Fruit fly (Drosophila melanogaster) whole organism, embryonic: ENCODE results near the gene Set2.

ENCODE experiments used
- ATbp ChIP-seq: fragments of 200-800 bp; sonication (Bioruptor generic); optimal IDR thresholded peaks from 2 replicates; lab custom pipeline; 2017; ENCODE audit warnings: missing biosample characterization, mild to moderate bottlenecking, missing genetic modification characterization, missing genetic modification reagents
- Blimp-1 ChIP-seq: fragments of 200-800 bp; sonication (Bioruptor generic); optimal IDR thresholded peaks from 3 replicates; lab custom pipeline; 2018; ENCODE audit warnings: missing biosample characterization, missing genetic modification characterization, mild to moderate bottlenecking, moderate library complexity, missing genetic modification reagents
- C15 ChIP-seq: fragments of 200-800 bp; sonication (Bioruptor generic); IDR thresholded peaks from 3 replicates; pipeline ENCODE4 v1.3.6; 2022; ENCODE audit warnings: missing biosample characterization, missing genetic modification characterization
- CG10274 ChIP-seq: fragments of 200-800 bp; sonication (Bioruptor generic); optimal IDR thresholded peaks from 3 replicates; lab custom pipeline; 2017; ENCODE audit warnings: missing biosample characterization, mild to moderate bottlenecking, missing genetic modification characterization
- CG10321 ChIP-seq: fragments of 200-800 bp; sonication (Bioruptor generic); IDR thresholded peaks from 2 replicates; pipeline ENCODE4 v1.3.6; 2022; ENCODE audit warnings: missing biosample characterization, missing genetic modification characterization
- CG11456 ChIP-seq: fragments of 200-800 bp; sonication (Bioruptor generic); IDR thresholded peaks from 3 replicates; pipeline ENCODE4 v1.3.6; 2022; ENCODE audit warnings: missing biosample characterization, missing genetic modification characterization
- CG12155 ChIP-seq: fragments of 200-800 bp; sonication (Bioruptor generic); optimal IDR thresholded peaks from 3 replicates; lab custom pipeline; 2016; ENCODE audit warnings: missing biosample characterization, missing genetic modification characterization
- CG12236 ChIP-seq: fragments of 200-800 bp; sonication (Bioruptor generic); optimal IDR thresholded peaks from 2 replicates; lab custom pipeline; 2016; ENCODE audit warnings: missing biosample characterization, missing genetic modification characterization
- CG12659 ChIP-seq: fragments of 200-800 bp; sonication (Bioruptor generic); optimal IDR thresholded peaks from 3 replicates; lab custom pipeline; 2017; ENCODE audit warnings: mild to moderate bottlenecking, missing biosample characterization, missing genetic modification reagents, missing genetic modification characterization
- CG15479 ChIP-seq: fragments of 200-800 bp; sonication (Bioruptor generic); optimal IDR thresholded peaks from 3 replicates; lab custom pipeline; 2019; ENCODE audit warnings: missing biosample characterization, mild to moderate bottlenecking, missing genetic modification characterization, moderate library complexity
- CG18619 ChIP-seq: fragments of 200-800 bp; sonication (Bioruptor generic); optimal IDR thresholded peaks from 3 replicates; lab custom pipeline; 2017; ENCODE audit warnings: missing biosample characterization, mild to moderate bottlenecking, missing genetic modification characterization
- CG2202 ChIP-seq: fragments of 200-800 bp; sonication (Bioruptor generic); optimal IDR thresholded peaks from 2 replicates; lab custom pipeline; 2018; ENCODE audit warnings: missing biosample characterization, mild to moderate bottlenecking, missing genetic modification characterization
- CG2875 ChIP-seq: fragments of 200-800 bp; sonication (Bioruptor generic); optimal IDR thresholded peaks from 2 replicates; lab custom pipeline; 2017; ENCODE audit warnings: missing biosample characterization, mild to moderate bottlenecking, missing genetic modification characterization, missing genetic modification reagents
- CG3065 ChIP-seq: fragments of 200-800 bp; sonication (Bioruptor generic); optimal IDR thresholded peaks from 2 replicates; lab custom pipeline; 2016; ENCODE audit warnings: missing biosample characterization, missing genetic modification characterization
- CG31365 ChIP-seq: fragments of 200-800 bp; sonication (Bioruptor generic); optimal IDR thresholded peaks from 2 replicates; lab custom pipeline; 2018; ENCODE audit warnings: missing biosample characterization, mild to moderate bottlenecking, missing genetic modification characterization
- CG3163 ChIP-seq: fragments of 200-800 bp; sonication (Bioruptor generic); optimal IDR thresholded peaks from 3 replicates; lab custom pipeline; 2016; ENCODE audit warnings: missing biosample characterization, missing genetic modification characterization
- CG42726 ChIP-seq: fragments of 200-800 bp; sonication (Bioruptor generic); IDR thresholded peaks from 2 replicates; pipeline ENCODE4 v1.3.6; 2022; ENCODE audit warnings: missing biosample characterization, missing genetic modification characterization; ENCODE audit not compliant: partially characterized antibody
- CG4820 ChIP-seq: fragments of 200-800 bp; sonication (Bioruptor generic); optimal IDR thresholded peaks from 3 replicates; lab custom pipeline; 2016; ENCODE audit warnings: missing biosample characterization, missing genetic modification characterization
- CG9437 ChIP-seq: fragments of 200-800 bp; sonication (Bioruptor generic); optimal IDR thresholded peaks from 2 replicates; lab custom pipeline; 2018; ENCODE audit warnings: missing biosample characterization, mild to moderate bottlenecking, missing genetic modification characterization
- CG9609 ChIP-seq: fragments of 200-800 bp; sonication (Bioruptor generic); optimal IDR thresholded peaks from 3 replicates; lab custom pipeline; 2016; ENCODE audit warnings: missing biosample characterization, missing genetic modification characterization
- D19A ChIP-seq: fragments of 200-800 bp; optimal IDR thresholded peaks from 3 replicates; lab custom pipeline; 2019; ENCODE audit warnings: missing biosample characterization, mild to moderate bottlenecking, missing genetic modification characterization, moderate library complexity
- Dad ChIP-seq: fragments of 200-800 bp; sonication (Bioruptor generic); optimal IDR thresholded peaks from 3 replicates; lab custom pipeline; 2016; ENCODE audit warnings: missing biosample characterization, missing genetic modification characterization
- Deaf1 ChIP-seq: fragments of 200-800 bp; optimal IDR thresholded peaks from 3 replicates; lab custom pipeline; 2019; ENCODE audit warnings: missing biosample characterization, mild to moderate bottlenecking, missing genetic modification characterization, moderate library complexity
- E2f1 ChIP-seq: fragments of 200-800 bp; sonication (Bioruptor generic); IDR thresholded peaks from 2 replicates; pipeline ENCODE4 v1.3.6; 2022; ENCODE audit warnings: missing biosample characterization, missing genetic modification characterization
- HmgD ChIP-seq: fragments of 200-800 bp; sonication (Bioruptor generic); optimal IDR thresholded peaks from 3 replicates; lab custom pipeline; 2016; ENCODE audit warnings: missing biosample characterization, missing genetic modification characterization
- Hmx ChIP-seq: fragments of 200-800 bp; sonication (Bioruptor generic); optimal IDR thresholded peaks from 2 replicates; lab custom pipeline; 2016; ENCODE audit warnings: missing biosample characterization, missing genetic modification characterization
- Hr51 ChIP-seq, 2 experiments: fragments of 200-800 bp; sonication (Bioruptor generic); optimal IDR thresholded peaks; 2 replicates in 1 of 2; 3 replicates in 1 of 2; lab custom pipeline; 2016 to 2018; ENCODE audit warnings: missing biosample characterization in 2 of 2, missing genetic modification characterization in 2 of 2, mild to moderate bottlenecking in 1 of 2, moderate library complexity in 1 of 2
- MBD-R2 ChIP-seq: fragments of 200-800 bp; sonication (Bioruptor generic); IDR thresholded peaks from 2 replicates; pipeline ENCODE4 v1.3.6; 2022; ENCODE audit warnings: missing biosample characterization, missing genetic modification characterization
- MESR4 ChIP-seq: fragments of 200-800 bp; sonication (Bioruptor generic); optimal IDR thresholded peaks from 2 replicates; lab custom pipeline; 2018; ENCODE audit warnings: missing biosample characterization, mild to moderate bottlenecking, missing genetic modification characterization, moderate library complexity
- MTF-1 ChIP-seq: fragments of 200-800 bp; sonication (Bioruptor generic); optimal IDR thresholded peaks from 2 replicates; lab custom pipeline; 2018; ENCODE audit warnings: missing biosample characterization, mild to moderate bottlenecking, missing genetic modification characterization, borderline replicate concordance
- Meics ChIP-seq: fragments of 200-800 bp; sonication (Bioruptor generic); optimal IDR thresholded peaks from 2 replicates; lab custom pipeline; 2017; ENCODE audit warnings: missing biosample characterization, mild to moderate bottlenecking, missing genetic modification characterization
- Rfx ChIP-seq: fragments of 200-800 bp; sonication (Bioruptor generic); IDR thresholded peaks from 2 replicates; pipeline ENCODE4 v1.3.6; 2022; ENCODE audit warnings: missing biosample characterization, missing genetic modification characterization
- Trl ChIP-seq, 3 experiments: fragments of >200 bp in 2 of 3; fragments of 200-800 bp in 1 of 3; sonication (Bioruptor generic) in 1 of 3; optimal IDR thresholded peaks; 2 replicates in 1 of 3; 3 replicates in 2 of 3; lab custom pipeline; 2016 to 2017; ENCODE audit warnings: missing biosample characterization in 1 of 3, missing genetic modification characterization in 1 of 3
- ase ChIP-seq: fragments of 200-800 bp; sonication (Bioruptor generic); IDR thresholded peaks from 3 replicates; pipeline ENCODE4 v1.3.6; 2022; ENCODE audit warnings: missing biosample characterization, missing genetic modification characterization
- bigmax ChIP-seq: fragments of 200-800 bp; sonication (Bioruptor generic); optimal IDR thresholded peaks from 2 replicates; lab custom pipeline; 2018; ENCODE audit warnings: missing biosample characterization, mild to moderate bottlenecking, missing genetic modification characterization
- br ChIP-seq: fragments of >200 bp; optimal IDR thresholded peaks from 2 replicates; lab custom pipeline; 2017
- ci ChIP-seq: fragments of 200-800 bp; sonication (Bioruptor generic); IDR thresholded peaks from 3 replicates; pipeline ENCODE4 v1.3.6; 2022; ENCODE audit warnings: missing biosample characterization, missing genetic modification characterization
- dmrt99B ChIP-seq: fragments of 200-800 bp; sonication (Bioruptor generic); optimal IDR thresholded peaks from 2 replicates; lab custom pipeline; 2018; ENCODE audit warnings: missing biosample characterization, mild to moderate bottlenecking, missing genetic modification characterization, moderate library complexity
- ems ChIP-seq: fragments of 200-800 bp; sonication (Bioruptor generic); optimal IDR thresholded peaks from 3 replicates; lab custom pipeline; 2016; ENCODE audit warnings: missing biosample characterization, missing genetic modification characterization
- exex ChIP-seq: fragments of 200-800 bp; sonication (Bioruptor generic); optimal IDR thresholded peaks from 4 replicates; lab custom pipeline; 2018; ENCODE audit warnings: missing biosample characterization, mild to moderate bottlenecking, missing genetic modification characterization, moderate library complexity
- fu2 ChIP-seq: fragments of 200-800 bp; sonication (Bioruptor generic); optimal IDR thresholded peaks from 2 replicates; lab custom pipeline; 2016; ENCODE audit warnings: missing biosample characterization, missing genetic modification characterization
- gsb-n ChIP-seq: fragments of 200-800 bp; sonication (Bioruptor generic); optimal IDR thresholded peaks from 3 replicates; lab custom pipeline; 2018; ENCODE audit warnings: missing biosample characterization, mild to moderate bottlenecking, missing genetic modification characterization
- lov ChIP-seq, 2 experiments: fragments of 200-800 bp in 1 of 2; fragments of >200 bp in 1 of 2; sonication (Bioruptor generic) in 1 of 2; IDR thresholded peaks in 1 of 2; optimal IDR thresholded peaks in 1 of 2; 2 replicates in 1 of 2; 3 replicates in 1 of 2; pipeline versions ENCODE4 v1.3.6 to Lab custom; 2017 to 2022; ENCODE audit warnings: missing biosample characterization in 1 of 2, missing genetic modification characterization in 1 of 2
- nau ChIP-seq: fragments of 200-800 bp; sonication (Bioruptor generic); optimal IDR thresholded peaks from 3 replicates; lab custom pipeline; 2017; ENCODE audit warnings: missing biosample characterization, mild to moderate bottlenecking, missing genetic modification characterization, missing genetic modification reagents
- pho ChIP-seq: fragments of 200-800 bp; sonication (Bioruptor generic); optimal IDR thresholded peaks from 2 replicates; lab custom pipeline; 2016; ENCODE audit warnings: missing biosample characterization, missing genetic modification characterization
- repo ChIP-seq: fragments of 200-800 bp; sonication (Bioruptor generic); optimal IDR thresholded peaks from 2 replicates; lab custom pipeline; 2016; ENCODE audit warnings: missing biosample characterization, missing genetic modification characterization
- ssp ChIP-seq: fragments of 200-800 bp; sonication (Bioruptor generic); IDR thresholded peaks from 2 replicates; pipeline ENCODE4 v1.3.6; 2022; ENCODE audit warnings: missing biosample characterization, missing genetic modification characterization
- tx ChIP-seq: fragments of 200-800 bp; sonication (Bioruptor generic); optimal IDR thresholded peaks from 2 replicates; lab custom pipeline; 2016; ENCODE audit warnings: missing biosample characterization, missing genetic modification characterization

The Set2 gene

DNA sequence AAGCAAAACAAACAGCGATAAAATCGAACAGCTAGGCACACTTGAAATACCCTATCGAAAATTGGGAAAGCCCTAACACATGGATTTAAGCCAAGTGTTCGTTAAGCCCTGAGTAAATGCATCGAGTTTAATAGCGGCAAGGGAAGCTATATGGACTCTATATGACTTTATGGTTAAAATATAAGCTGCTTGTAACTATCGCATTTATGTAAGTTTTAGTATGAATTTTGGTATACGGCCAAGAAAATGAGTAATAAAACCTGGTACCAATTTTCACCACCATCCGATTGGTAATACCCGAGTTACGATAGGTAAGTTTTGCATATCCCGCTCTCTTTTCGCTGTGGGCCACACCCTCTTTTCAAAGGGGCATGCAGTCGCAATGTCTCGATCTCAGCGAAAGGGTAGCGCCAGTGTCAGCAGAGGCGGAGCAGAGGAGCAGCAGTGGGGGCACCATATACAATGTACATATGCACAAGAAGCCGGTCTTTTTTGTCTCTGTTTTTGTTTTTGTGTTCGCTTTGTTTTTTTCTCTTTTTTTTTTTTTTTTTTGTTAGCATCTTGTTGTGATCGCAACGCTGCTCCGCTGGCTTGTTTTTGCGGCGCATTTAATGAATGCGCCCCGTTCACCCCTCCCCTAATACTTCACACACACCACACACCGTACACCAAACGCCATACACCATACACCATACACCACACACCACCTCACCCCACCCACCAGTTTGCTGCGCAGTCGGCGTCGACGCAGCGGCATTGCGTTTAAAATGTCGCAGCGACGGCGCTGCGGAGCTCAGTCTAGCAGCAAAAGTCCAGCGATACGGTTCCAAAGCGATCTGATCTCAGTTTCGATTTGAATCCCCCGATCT lies 8.8 kb upstream of the Set2 start, which contains the start of gene GstT4 (continued):
- TF ChIP-seq CG9437 (GFP tag; lab: Kevin White, UChicago) = peak; percentile 72
- no peak for TF ChIP-seq bigmax (GFP tag; lab: Kevin White, UChicago)
- TF ChIP-seq CG12236 (GFP tag; lab: Kevin White, UChicago) = no peak
- no peak for TF ChIP-seq exex (tag; lab: Kevin White, UChicago)
- TF ChIP-seq CG12659 (GFP tag; lab: Kevin White, UChicago) = peak; percentile 27
- TF ChIP-seq dmrt99B (tag; lab: Kevin White, UChicago) = peak; percentile 62
- TF ChIP-seq fu2 (GFP tag; lab: Kevin White, UChicago) = peak; percentile 49
- TF ChIP-seq Blimp-1 (GFP tag; lab: Kevin White, UChicago) = no peak
- 0 out of 2 replicates have a peak, but pooled peaks have one; percentile 13 for TF ChIP-seq E2f1 (GFP tag; lab: Robert Waterston, UW)
- peak; percentile 22 for TF ChIP-seq ems (GFP tag; lab: Kevin White, UChicago)
- no peak for TF ChIP-seq gsb-n (tag; lab: Kevin White, UChicago)
- TF ChIP-seq Rfx (GFP tag; lab: Robert Waterston, UW) = peak; percentile 70
- no peak for TF ChIP-seq ATbp (GFP tag; lab: Kevin White, UChicago)
- no peak for TF ChIP-seq MTF-1
- TF ChIP-seq ase (GFP tag; lab: Robert Waterston, UW) = peak; percentile 8; the same call in 1 of the 3 replicates
- no peak for TF ChIP-seq CG2202 (tag; lab: Kevin White, UChicago)
- TF ChIP-seq CG3065 = peak; percentile 39
- no peak for TF ChIP-seq CG42726
- no peak for TF ChIP-seq repo
- TF ChIP-seq CG9609 (GFP tag; lab: Kevin White, UChicago) = peak; percentile 67
- TF ChIP-seq CG18619 = peak; percentile 55
- TF ChIP-seq tx = peak; percentile 45
- peak; percentile 5 for TF ChIP-seq Hmx (GFP tag; lab: Kevin White, UChicago)
- TF ChIP-seq CG4820 (GFP tag; lab: Kevin White, UChicago) = no peak
- TF ChIP-seq br (lab: Kevin White, UChicago) = no peak
- TF ChIP-seq CG10274 (GFP tag; lab: Kevin White, UChicago) = no peak
- TF ChIP-seq Meics (GFP tag; lab: Kevin White, UChicago) = peak; percentile 32
- peak; percentile 18; the same call in 1 of the 2 replicates for TF ChIP-seq ssp (GFP tag; lab: Robert Waterston, UW)
- no peak for TF ChIP-seq lov (optimal IDR thresholded peaks at IDR 0.05; lab: Kevin White, UChicago)
- TF ChIP-seq lov (GFP tag; IDR thresholded peaks at IDR 0.05; lab: Robert Waterston, UW) = no peak
- TF ChIP-seq nau = no peak
- TF ChIP-seq MESR4 (GFP tag; lab: Kevin White, UChicago) = no peak
- TF ChIP-seq Hr51 (GFP tag; optimal IDR thresholded peaks at IDR 0.05; lab: Kevin White, UChicago) = peak; percentile 22 to 23
- TF ChIP-seq CG31365 (tag; lab: Kevin White, UChicago) = no peak
- TF ChIP-seq D19A (tag; lab: Kevin White, UChicago) = peak; percentile 99
- no peak for TF ChIP-seq Trl (optimal IDR thresholded peaks at IDR 0.05; lab: Kevin White, UChicago)
- peak; percentile 27 for TF ChIP-seq Trl (GFP tag; optimal IDR thresholded peaks at IDR 0.05; lab: Kevin White, UChicago)
- TF ChIP-seq C15 (GFP tag; lab: Robert Waterston, UW) = no peak
- no peak for TF ChIP-seq CG2875 (GFP tag; lab: Kevin White, UChicago)
- TF ChIP-seq CG15479 = no peak
- TF ChIP-seq ci (GFP tag; lab: Robert Waterston, UW) = peak; percentile 74
- TF ChIP-seq HmgD (GFP tag; lab: Kevin White, UChicago) = peak; percentile 15
- TF ChIP-seq pho (GFP tag; lab: Kevin White, UChicago) = peak; percentile 58
- TF ChIP-seq Deaf1 = no peak
- no peak for TF ChIP-seq CG10321 (GFP tag; lab: Robert Waterston, UW)
- TF ChIP-seq Dad (GFP tag; lab: Kevin White, UChicago) = peak; percentile 7
- TF ChIP-seq MBD-R2 (GFP tag; lab: Robert Waterston, UW) = peak; percentile 40; the same call in 1 of the 2 replicates
- peak; percentile 36 for TF ChIP-seq CG12155 (GFP tag; lab: Kevin White, UChicago)
- TF ChIP-seq CG11456 (GFP tag; lab: Robert Waterston, UW) = peak; percentile 76
- TF ChIP-seq CG3163 (GFP tag; lab: Kevin White, UChicago) = peak; percentile 18
